Fruit fly (Drosophila melanogaster): ENCODE results near the gene CG6961.

- TF ChIP-seq insv (optimal IDR thresholded peaks at IDR 0.05) (no peak), ttk (optimal IDR thresholded peaks at IDR 0.05) (no peak)
Measured at dm6 chrX:18739795-18740194, 48.2 kb downstream of the CG6961 start, which contains the start of gene CG6873.
